Fruit fly (Drosophila melanogaster): ENCODE data around the gene pHCl-2.

- TF ChIP-seq CG15710 (tag; optimal IDR thresholded peaks at IDR 0.05) (peak; percentile 48), Snoo (tag; optimal IDR thresholded peaks at IDR 0.05) (no peak)
Observed at dm6 chr3R:31319426-31320221, 14.4 kb upstream of the pHCl-2 start.

Measured in whole organism, pupa.